Worm (Caenorhabditis elegans) whole organism, late embryonic: ENCODE measurements around the gene Y43F8C.6.

Source experiments
- C08G9.2 ChIP-seq: sonication (generic microtip); optimal IDR thresholded peaks from 2 replicates; lab custom pipeline; 2016; ENCODE audit warnings: mild to moderate bottlenecking, missing genetic modification characterization, moderate library complexity, missing compliant biosample characterization
- C38D4.7 ChIP-seq: fragments of 200-800 bp; sonication (Bioruptor generic); optimal IDR thresholded peaks from 2 replicates; lab custom pipeline; 2018; ENCODE audit warnings: mild to moderate bottlenecking, missing genetic modification characterization, moderate library complexity, missing compliant biosample characterization
- K09A11.1 ChIP-seq: sonication (generic microtip); optimal IDR thresholded peaks from 2 replicates; lab custom pipeline; 2017; ENCODE audit warnings: antibody characterized with exemption, mild to moderate bottlenecking, missing genetic modification characterization, missing compliant biosample characterization; ENCODE audit not compliant: insufficient read depth
- T23F11.4 ChIP-seq: fragments of 200-800 bp; sonication (Bioruptor generic); optimal IDR thresholded peaks from 2 replicates; lab custom pipeline; 2018; ENCODE audit warnings: mild to moderate bottlenecking, missing genetic modification characterization, missing compliant biosample characterization
- ahr-1 ChIP-seq: sonication (generic microtip); optimal IDR thresholded peaks from 2 replicates; lab custom pipeline; 2016; ENCODE audit warnings: missing genetic modification characterization, missing compliant biosample characterization
- ceh-2 ChIP-seq: sonication (generic microtip); optimal IDR thresholded peaks from 2 replicates; lab custom pipeline; 2016; ENCODE audit warnings: missing genotype, missing genetic modification characterization, missing compliant biosample characterization
- ceh-24 ChIP-seq: sonication (generic microtip); optimal IDR thresholded peaks from 2 replicates; lab custom pipeline; 2016; ENCODE audit warnings: mild to moderate bottlenecking, missing genetic modification characterization, missing compliant biosample characterization
- ceh-30 ChIP-seq: fragments of 150-350 bp; optimal IDR thresholded peaks from 2 replicates; lab custom pipeline; 2014; ENCODE audit warnings: missing biosample characterization, missing genetic modification characterization
- ceh-31 ChIP-seq: sonication (generic microtip); optimal IDR thresholded peaks from 2 replicates; lab custom pipeline; 2016; ENCODE audit warnings: missing genetic modification characterization, missing compliant biosample characterization
- ceh-45 ChIP-seq: fragments of 200-800 bp; sonication (Bioruptor generic); IDR thresholded peaks from 2 replicates; pipeline ENCODE4 v1.3.6; 2022; ENCODE audit warnings: missing genetic modification reagents, missing genetic modification characterization, missing compliant biosample characterization
- ceh-48 ChIP-seq: sonication (generic microtip); optimal IDR thresholded peaks from 2 replicates; lab custom pipeline; 2016; ENCODE audit warnings: missing genetic modification characterization, inconsistent platforms, missing compliant biosample characterization
- ceh-9 ChIP-seq: sonication (generic microtip); optimal IDR thresholded peaks from 2 replicates; lab custom pipeline; 2016; ENCODE audit warnings: mild to moderate bottlenecking, missing genetic modification characterization, inconsistent platforms, missing compliant biosample characterization
- che-1 ChIP-seq: sonication (generic microtip); optimal IDR thresholded peaks from 2 replicates; lab custom pipeline; 2016; ENCODE audit warnings: mild to moderate bottlenecking, missing genetic modification characterization, missing compliant biosample characterization
- dmd-4 ChIP-seq: sonication (generic microtip); optimal IDR thresholded peaks from 2 replicates; lab custom pipeline; 2016; ENCODE audit warnings: borderline replicate concordance, missing genetic modification characterization, missing compliant biosample characterization
- dve-1 ChIP-seq: sonication (generic microtip); optimal IDR thresholded peaks from 2 replicates; lab custom pipeline; 2017; ENCODE audit warnings: antibody characterized with exemption, mild to moderate bottlenecking, missing genetic modification characterization, missing compliant biosample characterization
- elt-4 ChIP-seq: sonication (generic microtip); optimal IDR thresholded peaks from 2 replicates; lab custom pipeline; 2016; ENCODE audit warnings: missing genetic modification characterization, missing compliant biosample characterization
- ets-4 ChIP-seq: sonication (generic microtip); optimal IDR thresholded peaks from 2 replicates; lab custom pipeline; 2016; ENCODE audit warnings: missing genetic modification characterization, missing compliant biosample characterization
- hlh-30 ChIP-seq: sonication (generic microtip); optimal IDR thresholded peaks from 2 replicates; lab custom pipeline; 2017; ENCODE audit warnings: antibody characterized with exemption, missing genetic modification characterization, missing compliant biosample characterization; ENCODE audit not compliant: insufficient read depth
- hlh-8 ChIP-seq: sonication (generic microtip); optimal IDR thresholded peaks from 2 replicates; lab custom pipeline; 2016; ENCODE audit warnings: missing genotype, missing genetic modification characterization, missing compliant biosample characterization
- lim-6 ChIP-seq: sonication (generic microtip); optimal IDR thresholded peaks from 2 replicates; lab custom pipeline; 2016; ENCODE audit warnings: missing genetic modification characterization, missing compliant biosample characterization
- lin-11 ChIP-seq: fragments of 200-800 bp; sonication (Bioruptor generic); optimal IDR thresholded peaks from 2 replicates; lab custom pipeline; 2018; ENCODE audit warnings: mild to moderate bottlenecking, missing genetic modification characterization, missing compliant biosample characterization
- madf-2 ChIP-seq: sonication (generic microtip); optimal IDR thresholded peaks from 2 replicates; lab custom pipeline; 2017; ENCODE audit warnings: missing genetic modification characterization, missing compliant biosample characterization
- nfya-1 ChIP-seq: sonication (generic microtip); optimal IDR thresholded peaks from 2 replicates; lab custom pipeline; 2017; ENCODE audit warnings: missing genetic modification characterization, mild to moderate bottlenecking, missing compliant biosample characterization, antibody characterized with exemption, moderate library complexity
- nhr-11 ChIP-seq: fragments of 150-350 bp; optimal IDR thresholded peaks from 2 replicates; lab custom pipeline; 2014; ENCODE audit warnings: missing biosample characterization, missing genetic modification characterization
- nhr-232 ChIP-seq: sonication (generic microtip); optimal IDR thresholded peaks from 2 replicates; lab custom pipeline; 2016; ENCODE audit warnings: missing genetic modification characterization, missing compliant biosample characterization
- odd-2 ChIP-seq: sonication (generic microtip); optimal IDR thresholded peaks from 2 replicates; lab custom pipeline; 2017; ENCODE audit warnings: antibody characterized with exemption, mild to moderate bottlenecking, missing genetic modification characterization, missing compliant biosample characterization
- pat-9 ChIP-seq: fragments of 200-800 bp; sonication (Bioruptor generic); optimal IDR thresholded peaks from 2 replicates; lab custom pipeline; 2018; ENCODE audit warnings: mild to moderate bottlenecking, missing genetic modification characterization, moderate library complexity, missing compliant biosample characterization
- pha-2 ChIP-seq: sonication (generic microtip); optimal IDR thresholded peaks from 2 replicates; lab custom pipeline; 2017; ENCODE audit warnings: mild to moderate bottlenecking, missing genetic modification characterization, missing compliant biosample characterization
- pha-4 ChIP-seq: fragments of 150-350 bp; optimal IDR thresholded peaks from 2 replicates; lab custom pipeline; 2018; ENCODE audit warnings: missing biosample characterization, missing genetic modification reagents, missing genetic modification characterization
- pqm-1 ChIP-seq: sonication (generic microtip); optimal IDR thresholded peaks from 2 replicates; lab custom pipeline; 2016; ENCODE audit warnings: missing genetic modification characterization, missing compliant biosample characterization
- rnt-1 ChIP-seq: sonication (generic microtip); optimal IDR thresholded peaks from 2 replicates; lab custom pipeline; 2016; ENCODE audit warnings: missing genetic modification characterization, missing compliant biosample characterization
- sdc-2 ChIP-seq: sonication (generic microtip); optimal IDR thresholded peaks from 2 replicates; lab custom pipeline; 2016; ENCODE audit warnings: missing genotype, missing genetic modification characterization, missing compliant biosample characterization
- sox-2 ChIP-seq: fragments of 200-800 bp; sonication (Bioruptor generic); IDR thresholded peaks from 2 replicates; pipeline ENCODE4 v1.3.6; 2022; ENCODE audit warnings: missing genetic modification reagents, missing genetic modification characterization, missing compliant biosample characterization
- tbx-7 ChIP-seq: sonication (generic microtip); optimal IDR thresholded peaks from 2 replicates; lab custom pipeline; 2016; ENCODE audit warnings: missing genotype, missing genetic modification characterization, missing compliant biosample characterization
- unc-3 ChIP-seq, 2 experiments: fragments of 200-800 bp in 1 of 2; sonication (Bioruptor generic) in 1 of 2; sonication (generic microtip) in 1 of 2; conservative IDR thresholded peaks in 1 of 2; optimal IDR thresholded peaks in 1 of 2; 2 replicates each; pipeline versions ENCODE4 v1.3.6 to Lab custom; 2016 to 2022; ENCODE audit warnings: missing compliant biosample characterization in 2 of 2, missing genetic modification characterization in 2 of 2, missing genetic modification reagents in 1 of 2
- unc-55 ChIP-seq: sonication (generic microtip); optimal IDR thresholded peaks from 2 replicates; lab custom pipeline; 2017; ENCODE audit warnings: missing biosample characterization, missing genetic modification reagents, missing genetic modification characterization
- unc-86 ChIP-seq: sonication (generic microtip); optimal IDR thresholded peaks from 2 replicates; lab custom pipeline; 2016; ENCODE audit warnings: missing genetic modification characterization, missing compliant biosample characterization
- zip-5 ChIP-seq: sonication (generic microtip); optimal IDR thresholded peaks from 2 replicates; lab custom pipeline; 2016; ENCODE audit warnings: missing genetic modification characterization, missing compliant biosample characterization
- ztf-16 ChIP-seq: sonication (generic microtip); optimal IDR thresholded peaks from 2 replicates; lab custom pipeline; 2017; ENCODE audit warnings: missing genetic modification characterization, missing compliant biosample characterization

Gene Y43F8C.6

DNA sequence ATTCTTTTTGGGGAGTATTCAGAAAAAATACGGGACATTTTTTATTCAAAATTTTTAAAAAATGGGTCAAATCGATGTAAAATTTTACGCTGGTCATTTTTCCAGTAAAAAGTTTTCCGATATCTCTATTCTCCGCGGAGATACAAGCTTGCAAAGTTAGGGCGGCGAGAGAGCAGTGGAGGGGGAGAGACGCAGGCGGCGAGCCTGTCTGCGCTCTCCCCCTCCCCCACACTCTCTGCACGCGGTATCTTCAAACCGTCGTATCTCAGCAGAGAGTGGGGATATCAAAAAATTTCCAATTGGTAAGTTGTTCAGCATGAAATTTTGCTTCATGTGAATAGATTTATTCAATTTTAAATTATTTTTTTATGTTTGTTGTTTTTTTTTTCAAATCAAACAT, 31.1 kb upstream of the Y43F8C.6 start:
- TF ChIP-seq pha-2 (tag; lab: Kevin White, UChicago) (no peak), hlh-30 (tag; lab: Kevin White, UChicago) (no peak), unc-55 (GFP tag; lab: Kevin White, UChicago) (no peak), pha-4 (tag; lab: Kevin White, UChicago) (no peak)

DNA sequence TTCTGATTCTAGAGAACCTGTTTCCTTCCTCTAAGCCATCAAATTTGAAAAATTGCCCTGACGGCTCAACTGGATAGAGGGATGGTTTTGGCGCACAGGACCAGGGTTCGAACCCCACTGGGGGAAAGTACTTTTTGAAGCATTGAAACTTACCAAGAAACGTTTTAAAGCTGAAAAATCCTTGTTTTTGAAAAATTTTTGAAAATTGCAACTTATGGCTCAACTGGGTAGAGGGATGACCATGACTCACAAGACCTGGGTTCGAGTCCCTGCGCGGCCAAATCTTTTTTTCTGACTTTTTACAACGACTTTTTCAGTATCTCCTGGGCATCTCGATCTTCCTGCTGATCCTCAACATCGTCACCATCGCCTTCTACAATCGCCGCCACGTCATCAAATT, 30.2 kb upstream of the Y43F8C.6 start:
- TF ChIP-seq dve-1 (tag; lab: Kevin White, UChicago), result no peak
- TF ChIP-seq lim-6, result no peak
- TF ChIP-seq ets-4 (tag; lab: Kevin White, UChicago), result no peak
- no peak for TF ChIP-seq odd-2 (tag; lab: Kevin White, UChicago)
- TF ChIP-seq K09A11.1 (tag; lab: Kevin White, UChicago), result no peak
- TF ChIP-seq C08G9.2 (tag; lab: Kevin White, UChicago), result no peak
- no peak for TF ChIP-seq ceh-30 (tag; lab: Kevin White, UChicago)
- TF ChIP-seq nhr-11 (tag; lab: Kevin White, UChicago), result no peak
- TF ChIP-seq elt-4, result no peak
- no peak for TF ChIP-seq zip-5 (tag; lab: Kevin White, UChicago)
- TF ChIP-seq ceh-9 (tag; lab: Kevin White, UChicago), result no peak
- no peak for TF ChIP-seq ceh-24 (tag; lab: Kevin White, UChicago)
- TF ChIP-seq che-1 (tag; lab: Kevin White, UChicago), result no peak
- TF ChIP-seq ceh-2 (tag; lab: Kevin White, UChicago), result no peak
- no peak for TF ChIP-seq madf-2 (tag; lab: Kevin White, UChicago)

DNA sequence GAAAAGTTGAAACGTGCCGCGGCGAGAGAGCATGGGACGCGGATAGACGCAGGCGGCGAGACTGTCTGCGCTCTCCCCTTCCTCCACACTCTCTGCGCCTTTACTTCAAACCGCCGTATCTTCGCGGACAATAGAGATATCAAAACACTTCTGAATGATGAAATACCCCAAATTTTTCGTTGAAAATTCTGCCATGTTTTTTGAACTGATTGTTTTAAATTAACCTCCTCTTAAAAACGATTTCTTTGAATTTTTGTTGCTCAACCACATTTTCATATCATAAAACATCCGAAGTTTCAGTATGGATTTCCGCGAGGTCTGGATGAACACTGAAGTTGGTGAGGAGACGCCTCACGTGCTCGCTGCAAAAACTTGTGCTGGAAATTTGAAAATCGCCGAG, 29.3 kb upstream of the Y43F8C.6 start, which contains the start of gene Y43F8C.11:
TSS of gene Y43F8C.11 (plus strand) at position 301 of the 400 bp plus-strand sequence.
- TF ChIP-seq hlh-8 (tag; lab: Kevin White, UChicago) (no peak), pat-9 (tag; lab: Kevin White, UChicago) (no peak), unc-86 (tag; lab: Kevin White, UChicago) (no peak), unc-3 (GFP tag; conservative IDR thresholded peaks at IDR 0.05; lab: Robert Waterston, UW) (no peak), unc-3 (tag; optimal IDR thresholded peaks at IDR 0.05; lab: Kevin White, UChicago) (no peak), lin-11 (tag; lab: Kevin White, UChicago) (no peak), dve-1 (tag; lab: Kevin White, UChicago) (no peak), ceh-45 (GFP tag; lab: Robert Waterston, UW) (no peak), ahr-1 (no peak), ceh-31 (tag; lab: Kevin White, UChicago) (no peak), ceh-30 (tag; lab: Kevin White, UChicago) (no peak), pha-4 (tag; lab: Kevin White, UChicago) (no peak), tbx-7 (tag; lab: Kevin White, UChicago) (no peak), ztf-16 (tag; lab: Kevin White, UChicago) (no peak), C38D4.7 (GFP tag; lab: Kevin White, UChicago) (no peak), pqm-1 (tag; lab: Kevin White, UChicago) (no peak), lim-6 (no peak), ceh-48 (tag; lab: Kevin White, UChicago) (no peak), nfya-1 (no peak), K09A11.1 (tag; lab: Kevin White, UChicago) (no peak)

DNA sequence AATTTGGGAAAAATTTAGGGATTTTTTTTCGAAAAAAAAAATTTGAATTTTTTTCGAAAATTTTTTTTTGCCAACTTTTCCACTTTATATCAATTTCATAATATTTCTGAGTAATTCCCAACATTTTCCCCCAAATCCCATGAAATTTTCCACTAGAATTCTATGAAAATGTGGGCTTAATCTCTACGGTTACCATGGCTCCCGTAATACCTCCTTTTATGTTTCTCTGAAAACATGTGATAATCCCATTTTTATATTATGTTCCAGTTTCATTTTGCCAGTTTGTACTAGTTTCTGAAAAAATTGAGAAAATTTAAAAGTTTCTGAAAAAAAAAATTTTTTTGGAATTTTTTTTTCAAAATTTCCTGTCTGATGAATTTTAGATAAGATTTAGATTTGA, 27.5 kb upstream of the Y43F8C.6 start:
- TF ChIP-seq T23F11.4 (GFP tag; lab: Kevin White, UChicago) (no peak), dmd-4 (tag; lab: Kevin White, UChicago) (no peak), zip-5 (tag; lab: Kevin White, UChicago) (no peak), nhr-232 (no peak), pha-4 (tag; lab: Kevin White, UChicago) (no peak), lin-11 (tag; lab: Kevin White, UChicago) (no peak), sdc-2 (tag; lab: Kevin White, UChicago) (no peak), rnt-1 (no peak), K09A11.1 (tag; lab: Kevin White, UChicago) (no peak), hlh-8 (tag; lab: Kevin White, UChicago) (no peak), sox-2 (GFP tag; lab: Robert Waterston, UW) (no peak)
